Worm (Caenorhabditis elegans) whole organism, L4 larva: Measurements from ENCODE around the gene Y32H12A.6.

Experiments
- D1046.2 ChIP-seq: fragments of 200-800 bp; sonication (Bioruptor generic); IDR thresholded peaks from 2 replicates; pipeline ENCODE4 v1.3.6; 2022; ENCODE audit warnings: missing genetic modification characterization, missing compliant biosample characterization
- F10B5.3 ChIP-seq: sonication (generic microtip); optimal IDR thresholded peaks from 2 replicates; lab custom pipeline; 2016; ENCODE audit warnings: mild to moderate bottlenecking, missing genetic modification characterization, missing compliant biosample characterization
- R02D3.7 ChIP-seq: fragments of 150-350 bp; sonication (generic microtip); optimal IDR thresholded peaks from 3 replicates; lab custom pipeline; 2014; ENCODE audit warnings: missing biosample characterization, missing genetic modification characterization
- Y105C5A.15 ChIP-seq: fragments of 200-800 bp; sonication (Bioruptor generic); IDR thresholded peaks from 2 replicates; pipeline ENCODE4 v1.3.6; 2022; ENCODE audit warnings: missing genetic modification characterization, missing compliant biosample characterization
- ZK546.5 ChIP-seq, 2 experiments: sonication (generic microtip); optimal IDR thresholded peaks; 2 replicates each; lab custom pipeline; 2017; ENCODE audit warnings: missing biosample characterization in 2 of 2, missing genetic modification characterization in 2 of 2
- ama-1 ChIP-seq: fragments of 150-350 bp; optimal IDR thresholded peaks from 2 replicates; lab custom pipeline; 2014; ENCODE audit warnings: inconsistent platforms, mixed read lengths
- arid-1 ChIP-seq: fragments of 200-800 bp; sonication (Bioruptor generic); conservative IDR thresholded peaks from 2 replicates; pipeline ENCODE4 v1.3.6; 2022; ENCODE audit warnings: missing genetic modification reagents, missing genetic modification characterization, missing compliant biosample characterization
- ceh-28 ChIP-seq: fragments of 150-350 bp; optimal IDR thresholded peaks from 2 replicates; lab custom pipeline; 2014; ENCODE audit warnings: missing biosample characterization, missing genetic modification reagents, missing genetic modification characterization
- ceh-32 ChIP-seq: sonication (generic microtip); optimal IDR thresholded peaks from 2 replicates; lab custom pipeline; 2016; ENCODE audit warnings: mild to moderate bottlenecking, missing genetic modification characterization, missing compliant biosample characterization; ENCODE audit not compliant: poor library complexity
- daf-12 ChIP-seq: fragments of 150-350 bp; optimal IDR thresholded peaks from 2 replicates; lab custom pipeline; 2014; ENCODE audit warnings: missing biosample characterization, missing genetic modification reagents, missing genetic modification characterization
- daf-16 ChIP-seq, 3 experiments: sonication (generic microtip); optimal IDR thresholded peaks; 2 replicates each; lab custom pipeline; 2016 to 2017; ENCODE audit warnings: missing genetic modification characterization in 3 of 3, missing genetic modification reagents in 3 of 3, mild to moderate bottlenecking in 2 of 3, missing compliant biosample characterization in 2 of 3, missing biosample characterization in 1 of 3, moderate library complexity in 1 of 3
- daf-8 ChIP-seq: fragments of 200-800 bp; sonication (Bioruptor generic); IDR thresholded peaks from 2 replicates; pipeline ENCODE4 v1.3.6; 2022; ENCODE audit warnings: missing genetic modification characterization, missing compliant biosample characterization
- dmd-9 ChIP-seq: fragments of 200-800 bp; sonication (Bioruptor generic); IDR thresholded peaks from 2 replicates; pipeline ENCODE4 v1.3.6; 2022; ENCODE audit warnings: missing genetic modification reagents, missing genetic modification characterization, missing compliant biosample characterization
- egl-43 ChIP-seq: fragments of 200-800 bp; sonication (Bioruptor generic); IDR thresholded peaks from 2 replicates; pipeline ENCODE4 v1.3.6; 2022; ENCODE audit warnings: missing genetic modification reagents, missing genetic modification characterization, missing compliant biosample characterization
- fkh-10 ChIP-seq: fragments of 150-350 bp; optimal IDR thresholded peaks from 2 replicates; lab custom pipeline; 2014; ENCODE audit warnings: missing biosample characterization, missing genetic modification reagents, missing genetic modification characterization
- fos-1 ChIP-seq: fragments of 150-350 bp; optimal IDR thresholded peaks from 2 replicates; lab custom pipeline; 2014; ENCODE audit warnings: missing biosample characterization, missing genetic modification characterization
- gei-8 ChIP-seq: fragments of 200-800 bp; sonication (Bioruptor generic); optimal IDR thresholded peaks from 2 replicates; lab custom pipeline; 2018; ENCODE audit warnings: mild to moderate bottlenecking, missing genetic modification characterization, missing compliant biosample characterization
- hif-1 ChIP-seq, 2 experiments: sonication (generic microtip); optimal IDR thresholded peaks; 2 replicates each; lab custom pipeline; 2016 to 2017; ENCODE audit warnings: missing compliant biosample characterization in 2 of 2, missing genetic modification characterization in 2 of 2, missing genetic modification reagents in 2 of 2, missing genotype in 2 of 2, mild to moderate bottlenecking in 1 of 2
- hlh-11 ChIP-seq: fragments of 200-800 bp; sonication (Bioruptor generic); optimal IDR thresholded peaks from 2 replicates; lab custom pipeline; 2018; ENCODE audit warnings: mild to moderate bottlenecking, missing genetic modification characterization, missing compliant biosample characterization
- hmg-1.1 ChIP-seq: fragments of 200-800 bp; sonication (Bioruptor generic); IDR thresholded peaks from 2 replicates; pipeline ENCODE4 v1.3.6; 2022; ENCODE audit warnings: missing genetic modification reagents, missing genetic modification characterization, missing compliant biosample characterization
- jun-1 ChIP-seq: fragments of 150-350 bp; optimal IDR thresholded peaks from 2 replicates; lab custom pipeline; 2014; ENCODE audit warnings: missing biosample characterization, missing genetic modification reagents, missing genetic modification characterization
- lim-7 ChIP-seq: fragments of 200-800 bp; sonication (Bioruptor generic); IDR thresholded peaks from 2 replicates; pipeline ENCODE4 v1.3.6; 2022; ENCODE audit warnings: missing genetic modification characterization, missing compliant biosample characterization
- lin-1 ChIP-seq: fragments of 200-800 bp; sonication (Bioruptor generic); IDR thresholded peaks from 2 replicates; pipeline ENCODE4 v1.3.6; 2022; ENCODE audit warnings: missing genetic modification reagents, missing genetic modification characterization, missing compliant biosample characterization
- lin-13 ChIP-seq: fragments of 150-350 bp; optimal IDR thresholded peaks from 2 replicates; lab custom pipeline; 2014; ENCODE audit warnings: missing biosample characterization, missing genetic modification reagents, missing genetic modification characterization
- lin-15B ChIP-seq: fragments of 150-350 bp; sonication (generic microtip); optimal IDR thresholded peaks from 3 replicates; lab custom pipeline; 2014; ENCODE audit warnings: missing biosample characterization, missing genetic modification characterization
- lin-29 ChIP-seq: fragments of 200-800 bp; sonication (Bioruptor generic); IDR thresholded peaks from 2 replicates; pipeline ENCODE4 v1.3.6; 2022; ENCODE audit warnings: missing genetic modification reagents, missing genetic modification characterization, missing compliant biosample characterization
- lin-38 ChIP-seq: fragments of 200-800 bp; sonication (Bioruptor generic); IDR thresholded peaks from 2 replicates; pipeline ENCODE4 v1.3.6; 2022; ENCODE audit warnings: missing genetic modification reagents, missing genetic modification characterization, missing compliant biosample characterization
- lsy-2 ChIP-seq, 2 experiments: fragments of 150-350 bp in 1 of 2; sonication (generic microtip) in 1 of 2; optimal IDR thresholded peaks; 2 replicates each; lab custom pipeline; 2014 to 2017; ENCODE audit warnings: missing biosample characterization in 2 of 2, missing genetic modification characterization in 2 of 2
- mdl-1 ChIP-seq, 2 experiments: fragments of 150-350 bp in 1 of 2; sonication (generic microtip) in 1 of 2; optimal IDR thresholded peaks; 2 replicates each; lab custom pipeline; 2014 to 2017; ENCODE audit warnings: missing biosample characterization in 2 of 2, missing genetic modification characterization in 2 of 2
- mdt-29 ChIP-seq: fragments of 200-800 bp; sonication (Bioruptor generic); IDR thresholded peaks from 2 replicates; pipeline ENCODE4 v1.3.6; 2022; ENCODE audit warnings: missing genetic modification reagents, missing genetic modification characterization, missing compliant biosample characterization
- mep-1 ChIP-seq: fragments of 150-350 bp; sonication (generic microtip); optimal IDR thresholded peaks from 3 replicates; lab custom pipeline; 2014; ENCODE audit warnings: missing biosample characterization, missing genetic modification characterization
- mxl-2 ChIP-seq: fragments of 200-800 bp; sonication (Bioruptor generic); conservative IDR thresholded peaks from 2 replicates; pipeline ENCODE4 v1.3.6; 2022; ENCODE audit warnings: missing genetic modification reagents, missing genetic modification characterization, missing compliant biosample characterization
- nhr-102 ChIP-seq: sonication (generic microtip); optimal IDR thresholded peaks from 2 replicates; lab custom pipeline; 2016; ENCODE audit warnings: mild to moderate bottlenecking, missing genetic modification characterization, moderate library complexity, missing compliant biosample characterization
- nhr-237 ChIP-seq: sonication (generic microtip); optimal IDR thresholded peaks from 2 replicates; lab custom pipeline; 2017; ENCODE audit warnings: missing biosample characterization, missing genetic modification characterization
- nhr-41 ChIP-seq: fragments of 200-800 bp; sonication (Bioruptor generic); IDR thresholded peaks from 2 replicates; pipeline ENCODE4 v1.3.6; 2022; ENCODE audit warnings: missing genetic modification reagents, missing genetic modification characterization, missing compliant biosample characterization
- nhr-48 ChIP-seq: sonication (generic microtip); optimal IDR thresholded peaks from 2 replicates; lab custom pipeline; 2016; ENCODE audit warnings: mild to moderate bottlenecking, missing genetic modification characterization, missing compliant biosample characterization
- nhr-6 ChIP-seq: fragments of 150-350 bp; optimal IDR thresholded peaks from 2 replicates; lab custom pipeline; 2014; ENCODE audit warnings: missing biosample characterization, missing genetic modification characterization
- nhr-77 ChIP-seq: fragments of 150-350 bp; optimal IDR thresholded peaks from 2 replicates; lab custom pipeline; 2014; ENCODE audit warnings: missing biosample characterization, missing genetic modification characterization
- rbr-2 ChIP-seq: sonication (generic microtip); optimal IDR thresholded peaks from 2 replicates; lab custom pipeline; 2016; ENCODE audit warnings: missing genotype, missing genetic modification characterization, missing compliant biosample characterization
- saeg-2 ChIP-seq: fragments of 200-800 bp; sonication (Bioruptor generic); IDR thresholded peaks from 2 replicates; pipeline ENCODE4 v1.3.6; 2022; ENCODE audit warnings: missing genetic modification reagents, missing genetic modification characterization, missing compliant biosample characterization
- sdz-12 ChIP-seq: fragments of 200-800 bp; sonication (Bioruptor generic); optimal IDR thresholded peaks from 2 replicates; lab custom pipeline; 2018; ENCODE audit warnings: mild to moderate bottlenecking, missing genetic modification characterization, missing compliant biosample characterization
- snpc-1.2 ChIP-seq: fragments of 200-800 bp; sonication (Bioruptor generic); IDR thresholded peaks from 2 replicates; pipeline ENCODE4 v1.3.6; 2022; ENCODE audit warnings: missing genetic modification reagents, missing genetic modification characterization, missing compliant biosample characterization
- spr-1 ChIP-seq: sonication (generic microtip); optimal IDR thresholded peaks from 2 replicates; lab custom pipeline; 2016; ENCODE audit warnings: mild to moderate bottlenecking, missing genetic modification characterization, missing compliant biosample characterization
- tag-97 ChIP-seq: fragments of 200-800 bp; sonication (Bioruptor generic); IDR thresholded peaks from 2 replicates; pipeline ENCODE4 v1.3.6; 2022; ENCODE audit warnings: missing genetic modification characterization, missing compliant biosample characterization
- unc-130 ChIP-seq: sonication (generic microtip); optimal IDR thresholded peaks from 2 replicates; lab custom pipeline; 2016; ENCODE audit warnings: missing genetic modification reagents, missing genetic modification characterization, missing compliant biosample characterization
- unc-39 ChIP-seq: sonication (generic microtip); optimal IDR thresholded peaks from 2 replicates; lab custom pipeline; 2017; ENCODE audit warnings: missing biosample characterization, missing genetic modification characterization
- unc-62 ChIP-seq, 3 experiments: fragments of 150-350 bp in 1 of 3; sonication (generic microtip); optimal IDR thresholded peaks in 2 of 3; peaks in 1 of 3; 1 replicate in 1 of 3; 2 replicates in 2 of 3; lab custom pipeline; 2014 to 2017; ENCODE audit warnings: missing biosample characterization in 3 of 3, missing genetic modification characterization in 3 of 3, missing genetic modification reagents in 3 of 3, missing genotype in 1 of 3
- vab-7 ChIP-seq: fragments of 200-800 bp; sonication (Bioruptor generic); IDR thresholded peaks from 2 replicates; pipeline ENCODE4 v1.3.6; 2022; ENCODE audit warnings: missing genetic modification reagents, missing genetic modification characterization, missing compliant biosample characterization
- zfp-2 ChIP-seq: sonication (generic microtip); optimal IDR thresholded peaks from 2 replicates; lab custom pipeline; 2016; ENCODE audit warnings: mild to moderate bottlenecking, missing genetic modification characterization, missing compliant biosample characterization
- zfp-3 ChIP-seq: fragments of 200-800 bp; sonication (Bioruptor generic); conservative IDR thresholded peaks from 2 replicates; pipeline ENCODE4 v1.3.6; 2022; ENCODE audit warnings: missing genetic modification reagents, missing genetic modification characterization, missing compliant biosample characterization
- zip-11 ChIP-seq: fragments of 200-800 bp; sonication (Bioruptor generic); IDR thresholded peaks from 2 replicates; pipeline ENCODE4 v1.3.6; 2022; ENCODE audit warnings: missing genetic modification characterization, missing compliant biosample characterization

Y32H12A.6 gene

DNA sequence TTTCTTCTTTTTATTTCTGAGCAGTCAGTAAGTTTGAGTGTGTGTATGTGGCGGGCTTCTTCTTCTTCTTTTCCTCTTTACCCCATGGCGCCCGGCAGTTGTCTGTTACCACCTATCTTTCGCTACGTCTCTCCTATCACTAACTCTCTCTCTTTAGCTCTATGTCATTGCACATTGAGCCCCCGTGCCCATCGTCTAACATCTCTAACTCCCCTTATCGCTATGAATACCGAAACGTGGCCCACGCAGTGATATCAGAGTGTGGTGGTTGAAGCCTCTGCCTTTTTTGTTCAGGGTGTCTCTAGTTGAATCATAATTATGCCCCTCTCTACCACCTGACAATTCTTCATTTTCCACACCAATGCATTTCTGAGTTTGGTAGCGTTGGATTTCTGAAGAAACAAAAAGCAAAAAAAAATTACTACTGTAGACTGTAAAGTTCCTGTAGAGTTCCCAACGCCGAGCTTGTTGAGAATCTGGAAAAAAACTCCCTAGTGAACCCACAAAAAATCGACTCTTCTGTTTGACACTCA is 47.4 kb downstream of the Y32H12A.6 start (continued):
- no peak for TF ChIP-seq lin-38
- TF ChIP-seq mdl-1 (tag; optimal IDR thresholded peaks at IDR 0.05; lab: Kevin White, UChicago) = no peak
- TF ChIP-seq lim-7 (GFP tag; lab: Robert Waterston, UW) = no peak
- no peak for TF ChIP-seq fkh-10 (GFP tag; lab: Kevin White, UChicago)
- TF ChIP-seq lin-15B (tag; lab: Kevin White, UChicago) = no peak
- TF ChIP-seq hlh-11 (tag; lab: Kevin White, UChicago) = peak; percentile 55
- no peak for TF ChIP-seq nhr-77
- TF ChIP-seq nhr-237 (tag; lab: Kevin White, UChicago) = no peak
- no peak for TF ChIP-seq nhr-48 (tag; lab: Kevin White, UChicago)
- TF ChIP-seq rbr-2 (tag; lab: Kevin White, UChicago) = no peak
- TF ChIP-seq ama-1 (lab: Kevin White, UChicago) = no peak
- no peak for TF ChIP-seq snpc-1.2
- no peak for TF ChIP-seq lin-13 (GFP tag; lab: Kevin White, UChicago)
- no peak for TF ChIP-seq lin-1 (GFP tag; lab: Robert Waterston, UW)
- no peak for TF ChIP-seq hif-1 (tag; optimal IDR thresholded peaks at IDR 0.05; lab: Kevin White, UChicago)
- TF ChIP-seq ceh-32 (tag; lab: Kevin White, UChicago) = no peak
- TF ChIP-seq zfp-3 = no peak
- TF ChIP-seq spr-1 (tag; lab: Kevin White, UChicago) = no peak
- TF ChIP-seq unc-62 (GFP tag; optimal IDR thresholded peaks at IDR 0.05 in 1 of 2; lab: Kevin White, UChicago) = peak in 1 of 2 experiments; percentile 99
- no peak for TF ChIP-seq unc-62 (tag; optimal IDR thresholded peaks at IDR 0.05; lab: Kevin White, UChicago)
- no peak for TF ChIP-seq sdz-12
- TF ChIP-seq ceh-28 (tag; lab: Kevin White, UChicago) = no peak
- no peak for TF ChIP-seq hmg-1.1 (GFP tag; lab: Robert Waterston, UW)
- TF ChIP-seq vab-7 (GFP tag; lab: Robert Waterston, UW) = no peak
- no peak for TF ChIP-seq R02D3.7 (tag; lab: Kevin White, UChicago)
- no peak for TF ChIP-seq F10B5.3 (tag; lab: Kevin White, UChicago)
- no peak for TF ChIP-seq mep-1 (tag; lab: Kevin White, UChicago)
- no peak for TF ChIP-seq nhr-102 (tag; lab: Kevin White, UChicago)
- TF ChIP-seq lsy-2 (tag; optimal IDR thresholded peaks at IDR 0.05; lab: Kevin White, UChicago) = no peak
- no peak for TF ChIP-seq zip-11 (GFP tag; lab: Robert Waterston, UW)
- no peak for TF ChIP-seq unc-39 (tag; lab: Kevin White, UChicago)
- no peak for TF ChIP-seq gei-8 (GFP tag; lab: Kevin White, UChicago)
- TF ChIP-seq lin-29 = no peak
- TF ChIP-seq zfp-2 (tag; lab: Kevin White, UChicago) = no peak
- no peak for TF ChIP-seq dmd-9 (GFP tag; lab: Robert Waterston, UW)
- TF ChIP-seq mxl-2 (GFP tag; lab: Robert Waterston, UW) = no peak
- no peak for TF ChIP-seq unc-130
- TF ChIP-seq egl-43 = no peak
- TF ChIP-seq daf-16 (GFP tag; optimal IDR thresholded peaks at IDR 0.05; lab: Kevin White, UChicago) = no peak
- peak; percentile 56 for TF ChIP-seq daf-16 (tag; optimal IDR thresholded peaks at IDR 0.05; lab: Kevin White, UChicago)
- no peak for TF ChIP-seq D1046.2
- no peak for TF ChIP-seq nhr-41
- TF ChIP-seq Y105C5A.15 (GFP tag; lab: Robert Waterston, UW) = no peak
- no peak for TF ChIP-seq nhr-6 (tag; lab: Kevin White, UChicago)
- TF ChIP-seq daf-12 (tag; lab: Kevin White, UChicago) = no peak
- no peak for TF ChIP-seq saeg-2 (GFP tag; lab: Robert Waterston, UW)
- TF ChIP-seq ZK546.5 (tag; optimal IDR thresholded peaks at IDR 0.05; lab: Kevin White, UChicago) = no peak
- TF ChIP-seq daf-8 (GFP tag; lab: Robert Waterston, UW) = no peak
- no peak for TF ChIP-seq mdt-29 (GFP tag; lab: Robert Waterston, UW)
- no peak for TF ChIP-seq jun-1 (tag; lab: Kevin White, UChicago)
- no peak for TF ChIP-seq arid-1 (GFP tag; lab: Robert Waterston, UW)
- TF ChIP-seq tag-97 = no peak
- TF ChIP-seq fos-1 (tag; lab: Kevin White, UChicago) = no peak
